Fruit fly (Drosophila melanogaster) whole organism, prepupa: Measurements from ENCODE around the gene Mst84Db.

Experiments
- Blimp-1 ChIP-seq: fragments of 200-800 bp; sonication (Bioruptor generic); optimal IDR thresholded peaks from 3 replicates; lab custom pipeline; 2017; ENCODE audit warnings: missing biosample characterization, missing genetic modification characterization, mild to moderate bottlenecking, moderate library complexity, missing genetic modification reagents
- CG10669 ChIP-seq: fragments of 200-800 bp; sonication (Bioruptor generic); optimal IDR thresholded peaks from 3 replicates; lab custom pipeline; 2018; ENCODE audit warnings: missing biosample characterization, mild to moderate bottlenecking, missing genetic modification characterization, moderate library complexity
- CG11294 ChIP-seq: fragments of 200-800 bp; sonication (Bioruptor generic); IDR thresholded peaks from 2 replicates; pipeline ENCODE4 v1.3.6; 2022; ENCODE audit warnings: missing biosample characterization, missing genetic modification characterization
- CG3919 ChIP-seq: fragments of 200-800 bp; sonication (Bioruptor generic); optimal IDR thresholded peaks from 3 replicates; lab custom pipeline; 2016; ENCODE audit warnings: missing biosample characterization, missing genetic modification characterization
- CG8632 ChIP-seq: fragments of 200-800 bp; sonication (Bioruptor generic); optimal IDR thresholded peaks from 3 replicates; lab custom pipeline; 2016; ENCODE audit warnings: missing biosample characterization, missing genetic modification characterization
- Ets21C ChIP-seq: fragments of 200-800 bp; sonication (Bioruptor generic); optimal IDR thresholded peaks from 3 replicates; lab custom pipeline; 2016; ENCODE audit warnings: missing biosample characterization, missing genetic modification characterization
- Hr38 ChIP-seq: sonication (Bioruptor generic); optimal IDR thresholded peaks from 2 replicates; lab custom pipeline; 2016; ENCODE audit warnings: missing biosample characterization, missing genetic modification characterization
- achi ChIP-seq: fragments of 200-800 bp; sonication (Bioruptor generic); optimal IDR thresholded peaks from 3 replicates; lab custom pipeline; 2016; ENCODE audit warnings: missing biosample characterization, missing genetic modification characterization
- dac ChIP-seq: fragments of 200-800 bp; sonication (Bioruptor generic); optimal IDR thresholded peaks from 2 replicates; lab custom pipeline; 2017; ENCODE audit warnings: missing biosample characterization, mild to moderate bottlenecking, missing genetic modification characterization
- fd85E ChIP-seq: fragments of 200-800 bp; sonication (Bioruptor generic); optimal IDR thresholded peaks from 3 replicates; lab custom pipeline; 2016; ENCODE audit warnings: missing biosample characterization, missing genetic modification characterization
- pdm3 ChIP-seq: fragments of 200-800 bp; sonication (Bioruptor generic); optimal IDR thresholded peaks from 3 replicates; lab custom pipeline; 2016; ENCODE audit warnings: missing biosample characterization, missing genetic modification characterization

dm6 chr3R:7406569-7406968 lies 41.1 kb upstream of the Mst84Db start, which contains the start of gene Ir84a:
- TF ChIP-seq CG11294 (GFP tag; lab: Robert Waterston, UW) (no peak), Blimp-1 (GFP tag; lab: Kevin White, UChicago) (no peak), Hr38 (GFP tag; lab: Kevin White, UChicago) (no peak), Ets21C (GFP tag; lab: Kevin White, UChicago) (no peak), CG3919 (GFP tag; lab: Kevin White, UChicago) (no peak), CG10669 (GFP tag; lab: Kevin White, UChicago) (no peak), CG8632 (GFP tag; lab: Kevin White, UChicago) (no peak), fd85E (GFP tag; lab: Kevin White, UChicago) (no peak), pdm3 (GFP tag; lab: Kevin White, UChicago) (no peak), achi (GFP tag; lab: Kevin White, UChicago) (no peak), dac (GFP tag; lab: Kevin White, UChicago) (no peak)
